Fruit fly (Drosophila melanogaster) whole organism, prepupa: ENCODE data around the gene CG32032.
A peak's percentile ranks its signal among the peaks of the same experiment; 100 is the strongest.

ENCODE experiments used
- CG10631 ChIP-seq: fragments of 200-800 bp; sonication (Bioruptor generic); optimal IDR thresholded peaks from 2 replicates; lab custom pipeline; 2016; ENCODE audit warnings: missing biosample characterization, missing genetic modification characterization
- CG10669 ChIP-seq: fragments of 200-800 bp; sonication (Bioruptor generic); optimal IDR thresholded peaks from 3 replicates; lab custom pipeline; 2018; ENCODE audit warnings: missing biosample characterization, mild to moderate bottlenecking, missing genetic modification characterization, moderate library complexity
- CG11294 ChIP-seq: fragments of 200-800 bp; sonication (Bioruptor generic); IDR thresholded peaks from 2 replicates; pipeline ENCODE4 v1.3.6; 2022; ENCODE audit warnings: missing biosample characterization, missing genetic modification characterization
- CG15336 ChIP-seq: fragments of 200-800 bp; sonication (Bioruptor generic); IDR thresholded peaks from 2 replicates; pipeline ENCODE4 v1.3.6; 2022; ENCODE audit warnings: missing biosample characterization, missing genetic modification characterization
- CG16779 ChIP-seq: fragments of 200-800 bp; sonication (Bioruptor generic); optimal IDR thresholded peaks from 3 replicates; lab custom pipeline; 2017; ENCODE audit warnings: missing biosample characterization, mild to moderate bottlenecking, missing genetic modification characterization
- CG31627 ChIP-seq: fragments of 200-800 bp; sonication (Bioruptor generic); optimal IDR thresholded peaks from 3 replicates; lab custom pipeline; 2016; ENCODE audit warnings: missing biosample characterization, missing genetic modification characterization
- CG32006 ChIP-seq: fragments of 200-800 bp; sonication (Bioruptor generic); optimal IDR thresholded peaks from 3 replicates; lab custom pipeline; 2017; ENCODE audit warnings: missing biosample characterization, mild to moderate bottlenecking, missing genetic modification characterization
- CG34406 ChIP-seq: fragments of 200-800 bp; sonication (Bioruptor generic); optimal IDR thresholded peaks from 3 replicates; lab custom pipeline; 2016; ENCODE audit warnings: missing biosample characterization, missing genetic modification characterization
- CG3919 ChIP-seq: fragments of 200-800 bp; sonication (Bioruptor generic); optimal IDR thresholded peaks from 3 replicates; lab custom pipeline; 2016; ENCODE audit warnings: missing biosample characterization, missing genetic modification characterization
- CG4318 ChIP-seq: fragments of 200-800 bp; sonication (Bioruptor generic); optimal IDR thresholded peaks from 3 replicates; lab custom pipeline; 2017; ENCODE audit warnings: missing biosample characterization, mild to moderate bottlenecking, missing genetic modification characterization
- CG6163 ChIP-seq: fragments of 200-800 bp; sonication (Bioruptor generic); IDR thresholded peaks from 3 replicates; pipeline ENCODE4 v1.3.6; 2022; ENCODE audit warnings: missing biosample characterization, missing genetic modification characterization
- CG6276 ChIP-seq: fragments of 200-800 bp; sonication (Bioruptor generic); optimal IDR thresholded peaks from 2 replicates; lab custom pipeline; 2017; ENCODE audit warnings: missing biosample characterization, mild to moderate bottlenecking, missing genetic modification characterization
- CG6792 ChIP-seq: fragments of 200-800 bp; sonication (Bioruptor generic); optimal IDR thresholded peaks from 3 replicates; lab custom pipeline; 2016; ENCODE audit warnings: missing biosample characterization, missing genetic modification characterization
- CG6808 ChIP-seq: fragments of 200-800 bp; sonication (Bioruptor generic); optimal IDR thresholded peaks from 3 replicates; lab custom pipeline; 2017; ENCODE audit warnings: missing biosample characterization, missing genetic modification characterization, mild to moderate bottlenecking, moderate library complexity, missing genetic modification reagents
- CG6854 ChIP-seq: fragments of 200-800 bp; sonication (Bioruptor generic); optimal IDR thresholded peaks from 2 replicates; lab custom pipeline; 2017; ENCODE audit warnings: missing biosample characterization, mild to moderate bottlenecking, missing genetic modification characterization
- CG7368 ChIP-seq: fragments of 200-800 bp; sonication (Bioruptor generic); optimal IDR thresholded peaks from 3 replicates; lab custom pipeline; 2016; ENCODE audit warnings: missing biosample characterization, missing genetic modification characterization
- CG8119 ChIP-seq: fragments of 200-800 bp; sonication (Bioruptor generic); IDR thresholded peaks from 3 replicates; pipeline ENCODE4 v1.3.6; 2022; ENCODE audit warnings: missing biosample characterization, missing genetic modification characterization
- CG8319 ChIP-seq: fragments of 200-800 bp; sonication (Bioruptor generic); optimal IDR thresholded peaks from 3 replicates; lab custom pipeline; 2016; ENCODE audit warnings: missing biosample characterization, missing genetic modification characterization
- CG8632 ChIP-seq: fragments of 200-800 bp; sonication (Bioruptor generic); optimal IDR thresholded peaks from 3 replicates; lab custom pipeline; 2016; ENCODE audit warnings: missing biosample characterization, missing genetic modification characterization
- Eip75B ChIP-seq: fragments of 200-800 bp; sonication (Bioruptor generic); optimal IDR thresholded peaks from 3 replicates; lab custom pipeline; 2016; ENCODE audit warnings: missing biosample characterization, missing genetic modification characterization
- Eip78C ChIP-seq: fragments of 200-800 bp; sonication (Bioruptor generic); peaks from one replicate; lab custom pipeline; 2016; ENCODE audit warnings: missing biosample characterization, missing genetic modification characterization
- Hr39 ChIP-seq: fragments of 200-800 bp; sonication (Bioruptor generic); optimal IDR thresholded peaks from 2 replicates; lab custom pipeline; 2016; ENCODE audit warnings: missing biosample characterization, missing genetic modification characterization
- Lpt ChIP-seq: fragments of 200-800 bp; sonication (Bioruptor generic); optimal IDR thresholded peaks from 3 replicates; lab custom pipeline; 2016; ENCODE audit warnings: missing biosample characterization, missing genetic modification characterization
- Smox ChIP-seq: fragments of 200-800 bp; sonication (Bioruptor generic); optimal IDR thresholded peaks from 3 replicates; lab custom pipeline; 2016; ENCODE audit warnings: missing biosample characterization, missing genetic modification characterization
- Sox102F ChIP-seq: fragments of 200-800 bp; sonication (Bioruptor generic); optimal IDR thresholded peaks from 2 replicates; lab custom pipeline; 2016; ENCODE audit warnings: missing biosample characterization, mild to moderate bottlenecking, missing genetic modification characterization
- achi ChIP-seq: fragments of 200-800 bp; sonication (Bioruptor generic); optimal IDR thresholded peaks from 3 replicates; lab custom pipeline; 2016; ENCODE audit warnings: missing biosample characterization, missing genetic modification characterization
- acj6 ChIP-seq: fragments of 200-800 bp; sonication (Bioruptor generic); optimal IDR thresholded peaks from 3 replicates; lab custom pipeline; 2016; ENCODE audit warnings: missing biosample characterization, missing genetic modification characterization
- cyc ChIP-seq: fragments of 200-800 bp; sonication (Bioruptor generic); optimal IDR thresholded peaks from 3 replicates; lab custom pipeline; 2016; ENCODE audit warnings: missing biosample characterization, missing genetic modification characterization
- dac ChIP-seq: fragments of 200-800 bp; sonication (Bioruptor generic); optimal IDR thresholded peaks from 2 replicates; lab custom pipeline; 2017; ENCODE audit warnings: missing biosample characterization, mild to moderate bottlenecking, missing genetic modification characterization
- eg ChIP-seq: fragments of 200-800 bp; sonication (Bioruptor generic); IDR thresholded peaks from 3 replicates; pipeline ENCODE4 v1.3.6; 2022; ENCODE audit warnings: missing biosample characterization, missing genetic modification characterization
- esn ChIP-seq: fragments of 200-800 bp; sonication (Bioruptor generic); optimal IDR thresholded peaks from 2 replicates; lab custom pipeline; 2016; ENCODE audit warnings: missing biosample characterization, mild to moderate bottlenecking, missing genetic modification characterization, moderate library complexity
- fd59A ChIP-seq: fragments of 200-800 bp; sonication (Bioruptor generic); optimal IDR thresholded peaks from 2 replicates; lab custom pipeline; 2017; ENCODE audit warnings: missing biosample characterization, mild to moderate bottlenecking, missing genetic modification characterization, missing genetic modification reagents
- fd85E ChIP-seq: fragments of 200-800 bp; sonication (Bioruptor generic); optimal IDR thresholded peaks from 3 replicates; lab custom pipeline; 2016; ENCODE audit warnings: missing biosample characterization, missing genetic modification characterization
- fkh ChIP-seq: fragments of 200-800 bp; sonication (Bioruptor generic); optimal IDR thresholded peaks from 3 replicates; lab custom pipeline; 2017; ENCODE audit warnings: missing biosample characterization, mild to moderate bottlenecking, missing genetic modification characterization, moderate library complexity
- lz ChIP-seq: fragments of 200-800 bp; sonication (Bioruptor generic); optimal IDR thresholded peaks from 3 replicates; lab custom pipeline; 2016; ENCODE audit warnings: missing biosample characterization, missing genetic modification characterization
- net ChIP-seq: fragments of 200-800 bp; sonication (Bioruptor generic); optimal IDR thresholded peaks from 3 replicates; lab custom pipeline; 2016; ENCODE audit warnings: missing biosample characterization, missing genetic modification characterization
- pdm3 ChIP-seq: fragments of 200-800 bp; sonication (Bioruptor generic); optimal IDR thresholded peaks from 3 replicates; lab custom pipeline; 2016; ENCODE audit warnings: missing biosample characterization, missing genetic modification characterization
- salr ChIP-seq, 2 experiments: fragments of 200-800 bp; sonication (Bioruptor generic); optimal IDR thresholded peaks; 3 replicates each; lab custom pipeline; 2016 to 2018; ENCODE audit warnings: missing biosample characterization in 2 of 2, missing genetic modification characterization in 2 of 2, mild to moderate bottlenecking in 1 of 2
- svp ChIP-seq: fragments of 200-800 bp; sonication (Bioruptor generic); peaks from one replicate; lab custom pipeline; 2016; ENCODE audit warnings: missing biosample characterization, missing genetic modification characterization

The CG32032 gene

dm6 chr3L:9092356-9093103, at the start of gene CG32032:
TSS of gene CG32032 (plus strand) at chr3L:9093053.
- TF ChIP-seq CG10631, result peak; percentile 31
- TF ChIP-seq svp, result peak; percentile 67
- TF ChIP-seq CG3919, result peak; percentile 25
- peak; percentile 34 for TF ChIP-seq acj6
- peak; percentile 32 for TF ChIP-seq CG6276
- TF ChIP-seq Smox (GFP tag; lab: Kevin White, UChicago), result peak; percentile 34
- TF ChIP-seq CG8632 (GFP tag; lab: Kevin White, UChicago), result peak; percentile 18
- peak; percentile 9 for TF ChIP-seq CG34406 (GFP tag; lab: Kevin White, UChicago)
- TF ChIP-seq net (GFP tag; lab: Kevin White, UChicago), result peak; percentile 21
- TF ChIP-seq CG10669 (GFP tag; lab: Kevin White, UChicago), result no peak
- TF ChIP-seq CG16779, result peak; percentile 14
- no peak for TF ChIP-seq fd59A (GFP tag; lab: Kevin White, UChicago)
- TF ChIP-seq CG6163, result 0 out of 3 replicates have a peak, but pooled peaks have one; percentile 32
- no peak for TF ChIP-seq achi (GFP tag; lab: Kevin White, UChicago)
- no peak for TF ChIP-seq esn (GFP tag; lab: Kevin White, UChicago)
- TF ChIP-seq CG31627 (GFP tag; lab: Kevin White, UChicago), result no peak
- TF ChIP-seq CG15336 (GFP tag; lab: Robert Waterston, UW), result 0 out of 2 replicates have a peak, but pooled peaks have one; percentile 31
- no peak for TF ChIP-seq CG7368 (GFP tag; lab: Kevin White, UChicago)
- TF ChIP-seq fd85E (GFP tag; lab: Kevin White, UChicago), result no peak
- TF ChIP-seq CG6808 (GFP tag; lab: Kevin White, UChicago), result peak; percentile 11
- peak; percentile 22 for TF ChIP-seq CG4318 (GFP tag; lab: Kevin White, UChicago)
- no peak for TF ChIP-seq lz (GFP tag; lab: Kevin White, UChicago)
- TF ChIP-seq CG6792, result peak; percentile 13
- peak; percentile 59; the same call in 1 of the 3 replicates for TF ChIP-seq eg (GFP tag; lab: Robert Waterston, UW)
- peak; percentile 75 for TF ChIP-seq CG8319 (GFP tag; lab: Kevin White, UChicago)
- no peak for TF ChIP-seq Eip75B (GFP tag; lab: Kevin White, UChicago)
- peak; percentile 9 for TF ChIP-seq pdm3 (GFP tag; lab: Kevin White, UChicago)
- TF ChIP-seq CG32006 (GFP tag; lab: Kevin White, UChicago), result peak; percentile 64
- no peak for TF ChIP-seq Sox102F
- TF ChIP-seq CG8119 (GFP tag; lab: Robert Waterston, UW), result peak; percentile 51; the same call in 1 of the 3 replicates
- no peak for TF ChIP-seq CG11294 (GFP tag; lab: Robert Waterston, UW)
- TF ChIP-seq, all 60 proteins: peak for 20

dm6 chr3L:9043648-9044047, 49.2 kb upstream of the CG32032 start:
- TF ChIP-seq Lpt (GFP tag; lab: Kevin White, UChicago) (no peak), Eip78C (GFP tag; lab: Kevin White, UChicago) (no peak), CG6276 (no peak), fkh (GFP tag; lab: Kevin White, UChicago) (no peak), CG31627 (GFP tag; lab: Kevin White, UChicago) (no peak), CG6792 (no peak), CG6854 (no peak), Hr39 (GFP tag; lab: Kevin White, UChicago) (no peak), CG8119 (GFP tag; lab: Robert Waterston, UW) (no peak), CG6808 (GFP tag; lab: Kevin White, UChicago) (no peak), esn (GFP tag; lab: Kevin White, UChicago) (no peak), salr (GFP tag; optimal IDR thresholded peaks at IDR 0.05; lab: Kevin White, UChicago) (no peak), CG32006 (GFP tag; lab: Kevin White, UChicago) (no peak), acj6 (no peak), CG4318 (GFP tag; lab: Kevin White, UChicago) (no peak), cyc (GFP tag; lab: Kevin White, UChicago) (no peak), fd59A (GFP tag; lab: Kevin White, UChicago) (no peak), dac (GFP tag; lab: Kevin White, UChicago) (no peak)
